Worm (Caenorhabditis elegans) whole organism, late embryonic: ENCODE data around the gene T10C6.15.
A peak's percentile ranks its signal among the peaks of the same experiment; 100 is the strongest.

ENCODE experiments used
- C08G9.2 ChIP-seq: sonication (generic microtip); optimal IDR thresholded peaks from 2 replicates; lab custom pipeline; 2016; ENCODE audit warnings: mild to moderate bottlenecking, missing genetic modification characterization, moderate library complexity, missing compliant biosample characterization
- K09A11.1 ChIP-seq: sonication (generic microtip); optimal IDR thresholded peaks from 2 replicates; lab custom pipeline; 2017; ENCODE audit warnings: antibody characterized with exemption, mild to moderate bottlenecking, missing genetic modification characterization, missing compliant biosample characterization; ENCODE audit not compliant: insufficient read depth
- ahr-1 ChIP-seq: sonication (generic microtip); optimal IDR thresholded peaks from 2 replicates; lab custom pipeline; 2016; ENCODE audit warnings: missing genetic modification characterization, missing compliant biosample characterization
- ceh-14 ChIP-seq: sonication (generic microtip); optimal IDR thresholded peaks from 2 replicates; lab custom pipeline; 2016; ENCODE audit warnings: missing genotype, missing genetic modification characterization, missing compliant biosample characterization
- ceh-24 ChIP-seq: sonication (generic microtip); optimal IDR thresholded peaks from 2 replicates; lab custom pipeline; 2016; ENCODE audit warnings: mild to moderate bottlenecking, missing genetic modification characterization, missing compliant biosample characterization
- ceh-30 ChIP-seq: fragments of 150-350 bp; optimal IDR thresholded peaks from 2 replicates; lab custom pipeline; 2014; ENCODE audit warnings: missing biosample characterization, missing genetic modification characterization
- ceh-31 ChIP-seq: sonication (generic microtip); optimal IDR thresholded peaks from 2 replicates; lab custom pipeline; 2016; ENCODE audit warnings: missing genetic modification characterization, missing compliant biosample characterization
- ceh-9 ChIP-seq: sonication (generic microtip); optimal IDR thresholded peaks from 2 replicates; lab custom pipeline; 2016; ENCODE audit warnings: mild to moderate bottlenecking, missing genetic modification characterization, inconsistent platforms, missing compliant biosample characterization
- dve-1 ChIP-seq: sonication (generic microtip); optimal IDR thresholded peaks from 2 replicates; lab custom pipeline; 2017; ENCODE audit warnings: antibody characterized with exemption, mild to moderate bottlenecking, missing genetic modification characterization, missing compliant biosample characterization
- elt-2 ChIP-seq: sonication (generic microtip); optimal IDR thresholded peaks from 2 replicates; lab custom pipeline; 2016; ENCODE audit warnings: missing genetic modification reagents, missing genetic modification characterization, missing compliant biosample characterization
- elt-4 ChIP-seq: sonication (generic microtip); optimal IDR thresholded peaks from 2 replicates; lab custom pipeline; 2016; ENCODE audit warnings: missing genetic modification characterization, missing compliant biosample characterization
- eyg-1 ChIP-seq: sonication (generic microtip); optimal IDR thresholded peaks from 2 replicates; lab custom pipeline; 2016; ENCODE audit warnings: missing genotype, missing genetic modification characterization, missing compliant biosample characterization
- gmeb-2 ChIP-seq: sonication (generic microtip); optimal IDR thresholded peaks from 2 replicates; lab custom pipeline; 2016; ENCODE audit warnings: missing genetic modification characterization, inconsistent platforms, missing compliant biosample characterization
- hlh-13 ChIP-seq: fragments of 200-800 bp; sonication (Bioruptor generic); optimal IDR thresholded peaks from 2 replicates; lab custom pipeline; 2018; ENCODE audit warnings: mild to moderate bottlenecking, missing genetic modification characterization, missing compliant biosample characterization
- hlh-30 ChIP-seq: sonication (generic microtip); optimal IDR thresholded peaks from 2 replicates; lab custom pipeline; 2017; ENCODE audit warnings: antibody characterized with exemption, missing genetic modification characterization, missing compliant biosample characterization; ENCODE audit not compliant: insufficient read depth
- lin-11 ChIP-seq: fragments of 200-800 bp; sonication (Bioruptor generic); optimal IDR thresholded peaks from 2 replicates; lab custom pipeline; 2018; ENCODE audit warnings: mild to moderate bottlenecking, missing genetic modification characterization, missing compliant biosample characterization
- madf-2 ChIP-seq: sonication (generic microtip); optimal IDR thresholded peaks from 2 replicates; lab custom pipeline; 2017; ENCODE audit warnings: missing genetic modification characterization, missing compliant biosample characterization
- nfya-1 ChIP-seq: sonication (generic microtip); optimal IDR thresholded peaks from 2 replicates; lab custom pipeline; 2017; ENCODE audit warnings: missing genetic modification characterization, mild to moderate bottlenecking, missing compliant biosample characterization, antibody characterized with exemption, moderate library complexity
- nhr-11 ChIP-seq: fragments of 150-350 bp; optimal IDR thresholded peaks from 2 replicates; lab custom pipeline; 2014; ENCODE audit warnings: missing biosample characterization, missing genetic modification characterization
- nhr-232 ChIP-seq: sonication (generic microtip); optimal IDR thresholded peaks from 2 replicates; lab custom pipeline; 2016; ENCODE audit warnings: missing genetic modification characterization, missing compliant biosample characterization
- odd-2 ChIP-seq: sonication (generic microtip); optimal IDR thresholded peaks from 2 replicates; lab custom pipeline; 2017; ENCODE audit warnings: antibody characterized with exemption, mild to moderate bottlenecking, missing genetic modification characterization, missing compliant biosample characterization
- pqm-1 ChIP-seq: sonication (generic microtip); optimal IDR thresholded peaks from 2 replicates; lab custom pipeline; 2016; ENCODE audit warnings: missing genetic modification characterization, missing compliant biosample characterization
- pros-1 ChIP-seq: fragments of 150-350 bp; optimal IDR thresholded peaks from 2 replicates; lab custom pipeline; 2014; ENCODE audit warnings: missing biosample characterization, missing genetic modification reagents, missing genetic modification characterization
- ref-2 ChIP-seq: sonication (generic microtip); optimal IDR thresholded peaks from 2 replicates; lab custom pipeline; 2016; ENCODE audit warnings: missing genetic modification characterization, missing compliant biosample characterization
- rnt-1 ChIP-seq: sonication (generic microtip); optimal IDR thresholded peaks from 2 replicates; lab custom pipeline; 2016; ENCODE audit warnings: missing genetic modification characterization, missing compliant biosample characterization
- syd-9 ChIP-seq: sonication (generic microtip); optimal IDR thresholded peaks from 2 replicates; lab custom pipeline; 2016; ENCODE audit warnings: mild to moderate bottlenecking, missing genetic modification characterization, moderate library complexity, missing compliant biosample characterization
- ttx-3 ChIP-seq: sonication (generic microtip); optimal IDR thresholded peaks from 2 replicates; lab custom pipeline; 2016; ENCODE audit warnings: missing genetic modification reagents, missing genetic modification characterization, missing compliant biosample characterization
- unc-55 ChIP-seq: sonication (generic microtip); optimal IDR thresholded peaks from 2 replicates; lab custom pipeline; 2017; ENCODE audit warnings: missing biosample characterization, missing genetic modification reagents, missing genetic modification characterization
- zip-5 ChIP-seq: sonication (generic microtip); optimal IDR thresholded peaks from 2 replicates; lab custom pipeline; 2016; ENCODE audit warnings: missing genetic modification characterization, missing compliant biosample characterization
- ztf-16 ChIP-seq: sonication (generic microtip); optimal IDR thresholded peaks from 2 replicates; lab custom pipeline; 2017; ENCODE audit warnings: missing genetic modification characterization, missing compliant biosample characterization

Gene T10C6.15

DNA sequence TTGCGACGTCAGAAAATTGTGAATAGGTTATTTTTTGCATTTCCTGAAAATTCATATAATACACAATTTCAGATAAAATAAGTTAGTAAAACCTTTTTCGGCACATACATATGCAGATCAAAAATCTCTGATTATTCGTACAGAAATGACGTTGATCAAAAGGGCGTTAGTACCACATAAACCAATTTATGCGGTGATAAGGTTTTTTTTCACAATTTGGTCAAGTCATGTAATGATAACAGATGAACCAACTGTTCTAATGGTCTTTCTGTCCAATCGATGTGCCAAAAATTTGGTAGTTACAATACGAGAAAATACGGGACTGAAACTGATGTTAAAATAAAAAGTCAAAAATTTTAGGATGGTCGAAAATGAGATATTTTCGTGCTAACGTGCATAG, 34.3 kb upstream of the T10C6.15 start:
- TF ChIP-seq eyg-1 (no peak), elt-2 (tag; lab: Kevin White, UChicago) (peak; percentile 41), unc-55 (GFP tag; lab: Kevin White, UChicago) (no peak), ttx-3 (tag; lab: Kevin White, UChicago) (no peak)

DNA sequence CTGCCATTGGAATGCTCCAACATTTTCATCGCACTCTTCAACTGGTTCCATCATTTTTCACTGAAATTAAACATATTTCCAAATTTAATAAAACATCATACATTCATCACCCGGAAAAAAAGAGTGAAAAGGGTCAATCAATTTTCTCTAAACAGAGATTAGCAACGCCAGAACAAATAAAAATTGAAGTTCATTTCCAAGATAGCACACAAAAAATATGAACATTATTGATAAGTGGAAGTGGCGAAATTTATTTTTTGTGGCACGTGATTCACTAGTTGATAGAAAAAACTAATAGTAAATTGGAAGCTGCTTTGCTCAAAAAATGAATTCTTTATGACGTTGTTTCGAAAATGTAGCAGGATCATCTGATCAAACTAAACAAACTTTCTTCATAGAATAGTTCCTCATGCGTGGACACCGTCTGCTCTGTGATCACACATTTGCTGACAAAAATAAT, 29.5 kb upstream of the T10C6.15 start, which contains the start of the genes F14H3.12 and srj-29:
Gene F14H3.12, minus strand, starts transcription at position 74 of the 460 bp plus-strand sequence.
Gene srj-29, plus strand, starts transcription at position 410 of the 460 bp plus-strand sequence.
- TF ChIP-seq ceh-30 (tag; lab: Kevin White, UChicago) = no peak
- TF ChIP-seq, all 69 proteins: peak for 0

DNA sequence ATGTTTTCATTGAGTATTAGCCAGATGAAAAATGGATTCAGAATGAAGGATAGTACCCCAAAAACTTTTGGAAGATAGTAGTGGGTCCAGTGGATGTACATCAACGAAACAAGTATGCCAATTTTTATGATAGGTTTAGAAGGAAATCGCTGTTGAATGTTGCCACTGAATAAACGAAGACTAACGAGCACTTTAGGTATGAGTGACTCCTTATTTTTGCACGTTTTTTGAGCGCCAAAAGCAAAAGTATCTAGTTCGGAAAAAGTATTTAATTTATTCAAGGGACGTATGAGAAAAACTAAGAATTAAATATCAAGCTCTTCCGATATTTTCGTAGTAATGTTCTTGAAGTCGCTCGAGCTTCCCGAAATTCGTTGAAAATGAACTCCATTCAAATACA, 28.1 kb upstream of the T10C6.15 start, which contains the start of gene srj-10:
Gene srj-10, minus strand, starts transcription at position 101 of the 400 bp plus-strand sequence.
- TF ChIP-seq K09A11.1 (tag; lab: Kevin White, UChicago) (no peak), ahr-1 (tag; lab: Kevin White, UChicago) (no peak), ttx-3 (tag; lab: Kevin White, UChicago) (no peak), hlh-30 (tag; lab: Kevin White, UChicago) (no peak), odd-2 (tag; lab: Kevin White, UChicago) (no peak), gmeb-2 (tag; lab: Kevin White, UChicago) (no peak)

DNA sequence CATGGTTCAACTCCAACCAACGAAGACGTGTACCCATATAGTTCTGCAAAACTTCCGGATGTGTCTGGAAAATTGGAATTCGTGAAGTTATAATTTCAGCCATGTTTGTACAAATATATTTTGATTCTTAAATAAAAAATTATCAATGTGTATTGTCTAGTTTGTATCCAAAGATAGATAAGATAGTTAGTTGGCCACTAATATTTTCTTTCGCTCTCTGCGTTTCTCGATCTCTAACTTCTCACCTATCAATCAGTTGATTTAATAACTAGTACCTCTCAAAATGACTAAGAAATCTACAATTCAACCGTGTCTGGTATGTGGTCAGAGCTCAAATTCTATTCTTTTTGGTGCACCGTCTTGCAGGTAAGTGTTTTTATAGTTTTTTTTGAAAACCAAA, 25.4 kb upstream of the T10C6.15 start, which contains the start of gene nhr-176:
Gene nhr-176, plus strand, starts transcription at position 159 of the 400 bp plus-strand sequence.
- TF ChIP-seq elt-2 (tag; lab: Kevin White, UChicago) (peak; percentile 52), nhr-232 (tag; lab: Kevin White, UChicago) (no peak)

DNA sequence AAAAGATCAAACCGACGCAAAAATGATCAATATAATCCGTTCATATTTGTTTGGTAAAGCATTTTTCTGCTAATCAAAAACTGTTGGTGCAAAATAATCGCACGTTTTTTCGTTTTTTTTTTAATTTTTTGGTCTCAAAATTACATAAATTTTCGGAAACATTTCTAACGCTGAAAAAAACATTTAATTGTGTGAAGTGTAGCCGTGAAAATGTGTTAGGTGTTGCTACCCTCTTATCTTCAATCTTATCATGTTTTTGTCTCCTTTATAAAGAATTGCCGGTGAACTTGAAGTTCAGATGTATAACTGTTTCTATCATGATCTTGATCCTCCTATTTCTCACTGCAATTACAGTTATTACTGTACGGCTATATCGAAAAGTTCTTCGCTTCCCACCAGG, 23.2 kb upstream of the T10C6.15 start, which contains the start of gene cyp-35D1:
Gene cyp-35D1, plus strand, starts transcription at position 301 of the 400 bp plus-strand sequence.
- no peak for TF ChIP-seq rnt-1 (tag; lab: Kevin White, UChicago)
- TF ChIP-seq elt-2 (tag; lab: Kevin White, UChicago) = peak; percentile 4
- TF ChIP-seq, all 69 proteins: peak for 1

DNA sequence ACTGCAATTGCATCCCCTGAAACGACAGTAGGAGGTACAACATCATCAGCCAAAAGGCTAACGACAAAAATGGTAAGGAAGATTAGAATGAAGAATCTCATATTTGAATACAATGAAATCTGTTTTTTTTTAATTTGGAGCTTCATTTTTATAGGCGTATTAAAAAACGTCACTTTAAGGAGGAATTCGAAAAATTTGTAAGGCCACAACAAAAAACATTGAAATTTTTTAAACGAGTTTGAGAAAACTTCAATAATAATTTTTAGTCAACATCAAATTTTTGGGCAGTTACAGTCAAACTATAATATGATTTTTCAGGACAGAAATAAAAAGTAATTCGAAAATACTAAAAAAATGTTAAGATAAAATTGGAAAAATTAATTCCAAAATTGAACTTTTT, 17.0 kb upstream of the T10C6.15 start, which contains the start of gene F14H3.14:
Gene F14H3.14, minus strand, starts transcription at position 101 of the 400 bp plus-strand sequence.
- TF ChIP-seq lin-11 (tag; lab: Kevin White, UChicago) = no peak
- TF ChIP-seq nfya-1 (tag; lab: Kevin White, UChicago) = no peak
- TF ChIP-seq hlh-13 (GFP tag; lab: Kevin White, UChicago) = no peak
- no peak for TF ChIP-seq ceh-9
- no peak for TF ChIP-seq ref-2 (tag; lab: Kevin White, UChicago)
- TF ChIP-seq pros-1 (tag; lab: Kevin White, UChicago) = no peak
- no peak for TF ChIP-seq pqm-1 (tag; lab: Kevin White, UChicago)

DNA sequence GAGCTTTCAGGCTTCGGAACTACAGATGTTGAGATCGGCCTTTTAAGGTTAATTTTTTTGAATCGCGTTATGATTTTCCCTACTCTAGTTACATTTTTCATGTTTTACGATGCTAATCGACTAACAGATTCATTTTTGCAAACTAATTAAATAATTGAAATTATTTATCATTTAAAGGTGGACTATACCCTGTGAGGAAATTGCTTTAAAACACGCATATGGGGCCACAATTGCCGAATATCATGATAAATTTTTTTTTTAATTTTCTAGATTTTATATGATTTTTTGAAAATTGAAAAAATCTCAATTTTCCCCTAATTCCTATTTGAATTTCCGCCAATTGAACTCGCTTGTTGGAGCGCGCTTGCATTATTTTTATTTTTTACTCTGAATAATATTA, 16.3 kb upstream of the T10C6.15 start, which contains the start of gene fbxa-100:
Gene fbxa-100, minus strand, starts transcription at position 101 of the 400 bp plus-strand sequence.
- TF ChIP-seq ceh-30 (tag; lab: Kevin White, UChicago) (no peak), C08G9.2 (tag; lab: Kevin White, UChicago) (no peak), elt-4 (no peak), pqm-1 (tag; lab: Kevin White, UChicago) (no peak), zip-5 (tag; lab: Kevin White, UChicago) (no peak), ztf-16 (no peak), unc-55 (GFP tag; lab: Kevin White, UChicago) (no peak), madf-2 (tag; lab: Kevin White, UChicago) (no peak), dve-1 (tag; lab: Kevin White, UChicago) (no peak)

DNA sequence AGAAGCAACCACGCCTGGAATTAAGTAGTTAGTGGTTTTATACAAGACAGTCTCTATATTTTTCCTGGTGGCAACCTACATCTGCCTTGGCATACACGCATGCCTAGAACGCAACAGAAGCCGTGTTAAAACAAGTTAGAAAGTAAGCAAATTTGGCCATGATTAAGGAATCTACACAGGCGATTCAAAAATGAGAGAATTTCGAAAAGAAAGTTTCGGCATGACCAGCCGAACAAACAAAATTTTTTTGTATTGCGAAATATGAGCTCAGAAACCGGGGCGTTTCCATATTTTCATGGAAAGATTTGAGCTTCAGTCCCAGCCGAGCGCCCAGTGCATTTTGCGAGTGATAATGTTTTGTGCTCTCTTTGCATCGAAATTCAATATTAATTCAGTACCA, 14.4 kb upstream of the T10C6.15 start, which contains the start of gene F14H3.15:
Gene F14H3.15, minus strand, starts transcription at position 101 of the 400 bp plus-strand sequence.
- TF ChIP-seq nhr-11 (no peak), ceh-31 (no peak), ceh-14 (tag; lab: Kevin White, UChicago) (no peak), ceh-24 (tag; lab: Kevin White, UChicago) (no peak), eyg-1 (no peak), gmeb-2 (tag; lab: Kevin White, UChicago) (no peak), pqm-1 (tag; lab: Kevin White, UChicago) (no peak), syd-9 (tag; lab: Kevin White, UChicago) (no peak), hlh-30 (tag; lab: Kevin White, UChicago) (no peak), elt-2 (tag; lab: Kevin White, UChicago) (no peak)
